Fruit fly (Drosophila melanogaster) whole organism, embryonic: Measurements from ENCODE around the gene CG4452.

ENCODE experiments used
- ATbp ChIP-seq: fragments of 200-800 bp; sonication (Bioruptor generic); optimal IDR thresholded peaks from 2 replicates; lab custom pipeline; 2017; ENCODE audit warnings: missing biosample characterization, mild to moderate bottlenecking, missing genetic modification characterization, missing genetic modification reagents
- CG10147 ChIP-seq: fragments of 200-800 bp; sonication (Bioruptor generic); optimal IDR thresholded peaks from 2 replicates; lab custom pipeline; 2019; ENCODE audit warnings: missing biosample characterization, mild to moderate bottlenecking, missing genetic modification characterization, moderate library complexity
- CG10209 ChIP-seq: fragments of 200-800 bp; sonication (Bioruptor generic); optimal IDR thresholded peaks from 3 replicates; lab custom pipeline; 2017; ENCODE audit warnings: missing biosample characterization, mild to moderate bottlenecking, missing genetic modification characterization, missing genetic modification reagents
- CG10431 ChIP-seq: fragments of 200-800 bp; sonication (Bioruptor generic); optimal IDR thresholded peaks from 3 replicates; lab custom pipeline; 2018; ENCODE audit warnings: missing biosample characterization, mild to moderate bottlenecking, missing genetic modification characterization
- CG10654 ChIP-seq: fragments of 200-800 bp; sonication (Bioruptor generic); optimal IDR thresholded peaks from 2 replicates; lab custom pipeline; 2016; ENCODE audit warnings: missing biosample characterization, missing genetic modification characterization
- CG11398 ChIP-seq: fragments of 200-800 bp; sonication (Bioruptor generic); optimal IDR thresholded peaks from 2 replicates; lab custom pipeline; 2016; ENCODE audit warnings: missing biosample characterization, missing genetic modification characterization
- CG12744 ChIP-seq: fragments of 200-800 bp; sonication (Bioruptor generic); optimal IDR thresholded peaks from 2 replicates; lab custom pipeline; 2016; ENCODE audit warnings: missing biosample characterization, missing genetic modification characterization
- CG14667 ChIP-seq: fragments of 200-800 bp; sonication (Bioruptor generic); IDR thresholded peaks from 2 replicates; pipeline ENCODE4 v1.3.6; 2022; ENCODE audit warnings: missing biosample characterization, missing genetic modification characterization
- CG1602 ChIP-seq: fragments of 200-800 bp; sonication (Bioruptor generic); optimal IDR thresholded peaks from 3 replicates; lab custom pipeline; 2016; ENCODE audit warnings: missing biosample characterization, missing genetic modification characterization
- CG17328 ChIP-seq: fragments of 200-800 bp; sonication (Bioruptor generic); IDR thresholded peaks from 2 replicates; pipeline ENCODE4 v1.3.6; 2022; ENCODE audit warnings: missing biosample characterization, missing genetic modification characterization
- CG17359 ChIP-seq: fragments of 200-800 bp; sonication (Bioruptor generic); optimal IDR thresholded peaks from 3 replicates; lab custom pipeline; 2018; ENCODE audit warnings: missing biosample characterization, mild to moderate bottlenecking, missing genetic modification characterization, moderate library complexity
- CG1832 ChIP-seq: fragments of 200-800 bp; sonication (Bioruptor generic); optimal IDR thresholded peaks from 2 replicates; lab custom pipeline; 2017; ENCODE audit warnings: missing biosample characterization, mild to moderate bottlenecking, missing genetic modification characterization, inconsistent platforms
- CG2129 ChIP-seq: fragments of 200-800 bp; sonication (Bioruptor generic); IDR thresholded peaks from 2 replicates; pipeline ENCODE4 v1.3.6; 2022; ENCODE audit warnings: missing biosample characterization, missing genetic modification characterization; ENCODE audit not compliant: partially characterized antibody
- CG2199 ChIP-seq: fragments of 200-800 bp; sonication (Bioruptor generic); IDR thresholded peaks from 3 replicates; pipeline ENCODE4 v1.3.6; 2022; ENCODE audit warnings: missing biosample characterization, missing genetic modification characterization
- CG2712 ChIP-seq: fragments of 200-800 bp; optimal IDR thresholded peaks from 3 replicates; lab custom pipeline; 2019; ENCODE audit warnings: missing biosample characterization, mild to moderate bottlenecking, missing genetic modification characterization, moderate library complexity
- CG30431 ChIP-seq: fragments of 200-800 bp; sonication (Bioruptor generic); optimal IDR thresholded peaks from 2 replicates; lab custom pipeline; 2017; ENCODE audit warnings: missing biosample characterization, missing genetic modification characterization
- CG31224 ChIP-seq: fragments of 200-800 bp; sonication (Bioruptor generic); IDR thresholded peaks from 2 replicates; pipeline ENCODE4 v1.3.6; 2022; ENCODE audit warnings: missing biosample characterization, missing genetic modification characterization
- CG3726 ChIP-seq: fragments of 200-800 bp; sonication (Bioruptor generic); IDR thresholded peaks from 3 replicates; pipeline ENCODE4, ENCODE4 v1.3.6; 2022; ENCODE audit warnings: missing biosample characterization, missing genetic modification characterization
- CG5953 ChIP-seq: fragments of 200-800 bp; sonication (Bioruptor generic); IDR thresholded peaks from 2 replicates; pipeline ENCODE4 v1.3.6; 2022; ENCODE audit warnings: missing biosample characterization, missing genetic modification characterization
- CG6175 ChIP-seq: fragments of 200-800 bp; sonication (Bioruptor generic); IDR thresholded peaks from 3 replicates; pipeline ENCODE4 v1.3.6; 2022; ENCODE audit warnings: missing biosample characterization, missing genetic modification characterization
- Chrac-16 ChIP-seq: fragments of 200-800 bp; sonication (Bioruptor generic); optimal IDR thresholded peaks from 3 replicates; lab custom pipeline; 2016; ENCODE audit warnings: missing biosample characterization, missing genetic modification characterization
- Deaf1 ChIP-seq: fragments of 200-800 bp; optimal IDR thresholded peaks from 3 replicates; lab custom pipeline; 2019; ENCODE audit warnings: missing biosample characterization, mild to moderate bottlenecking, missing genetic modification characterization, moderate library complexity
- Dfd ChIP-seq, 2 experiments: fragments of >200 bp; optimal IDR thresholded peaks; 2 replicates each; lab custom pipeline; 2017; ENCODE audit warnings: missing biosample characterization in 2 of 2, missing genetic modification characterization in 2 of 2
- Drgx ChIP-seq: fragments of 200-800 bp; sonication (Bioruptor generic); IDR thresholded peaks from 2 replicates; pipeline ENCODE4 v1.3.6; 2022; ENCODE audit warnings: missing biosample characterization, missing genetic modification characterization
- ERR ChIP-seq: fragments of 200-800 bp; sonication (Bioruptor generic); optimal IDR thresholded peaks from 2 replicates; lab custom pipeline; 2016; ENCODE audit warnings: missing biosample characterization, missing genetic modification characterization
- Ets65A ChIP-seq: fragments of 200-800 bp; sonication (Bioruptor generic); peaks from one replicate; lab custom pipeline; 2016; ENCODE audit warnings: missing biosample characterization, missing genetic modification characterization
- HLH3B ChIP-seq: fragments of 200-800 bp; sonication (Bioruptor generic); IDR thresholded peaks from 2 replicates; pipeline ENCODE4 v1.3.6; 2022; ENCODE audit warnings: missing biosample characterization, missing genetic modification characterization
- Hand ChIP-seq: fragments of 200-800 bp; sonication (Bioruptor generic); optimal IDR thresholded peaks from 2 replicates; lab custom pipeline; 2017; ENCODE audit warnings: mild to moderate bottlenecking, missing biosample characterization, missing genetic modification reagents, missing genetic modification characterization
- Hr78 ChIP-seq, 2 experiments: fragments of 200-800 bp in 1 of 2; fragments of >200 bp in 1 of 2; sonication (Bioruptor generic) in 1 of 2; optimal IDR thresholded peaks; 2 replicates each; lab custom pipeline; 2017 to 2019; ENCODE audit warnings: missing biosample characterization in 2 of 2, missing genetic modification characterization in 2 of 2, mild to moderate bottlenecking in 1 of 2, moderate library complexity in 1 of 2
- Lim3 ChIP-seq: fragments of 200-800 bp; sonication (Bioruptor generic); IDR thresholded peaks from 2 replicates; pipeline ENCODE4 v1.3.6; 2022; ENCODE audit warnings: missing biosample characterization, missing genetic modification characterization
- Max ChIP-seq: fragments of 200-800 bp; sonication (Bioruptor generic); optimal IDR thresholded peaks from 2 replicates; lab custom pipeline; 2016; ENCODE audit warnings: missing biosample characterization, mild to moderate bottlenecking, missing genetic modification characterization
- Med ChIP-seq: fragments of 200-800 bp; sonication (Bioruptor generic); peaks from one replicate; lab custom pipeline; 2016; ENCODE audit warnings: missing biosample characterization, missing genetic modification characterization, mild to moderate bottlenecking, inconsistent platforms, moderate library complexity
- NK7.1 ChIP-seq: fragments of 200-800 bp; sonication (Bioruptor generic); optimal IDR thresholded peaks from 3 replicates; lab custom pipeline; 2016; ENCODE audit warnings: missing biosample characterization, missing genetic modification characterization
- Optix ChIP-seq: fragments of 200-800 bp; sonication (Bioruptor generic); IDR thresholded peaks from 3 replicates; pipeline ENCODE4 v1.3.6; 2022; ENCODE audit warnings: missing biosample characterization, missing genetic modification characterization
- Ptx1 ChIP-seq: fragments of 200-800 bp; sonication (Bioruptor generic); IDR thresholded peaks from 2 replicates; pipeline ENCODE4 v1.3.6; 2022; ENCODE audit warnings: missing biosample characterization, missing genetic modification characterization
- Sox102F ChIP-seq: fragments of 200-800 bp; sonication (Bioruptor generic); optimal IDR thresholded peaks from 2 replicates; lab custom pipeline; 2018; ENCODE audit warnings: missing biosample characterization, mild to moderate bottlenecking, missing genetic modification characterization, moderate library complexity
- Ssrp ChIP-seq: fragments of 200-800 bp; sonication (Bioruptor generic); optimal IDR thresholded peaks from 2 replicates; lab custom pipeline; 2018; ENCODE audit warnings: missing biosample characterization, mild to moderate bottlenecking, missing genetic modification characterization, moderate library complexity
- Taf1 ChIP-seq: fragments of 200-800 bp; sonication (Bioruptor generic); IDR thresholded peaks from 2 replicates; pipeline ENCODE4 v1.3.6; 2022; ENCODE audit warnings: missing biosample characterization, missing genetic modification characterization
- ase ChIP-seq: fragments of 200-800 bp; sonication (Bioruptor generic); IDR thresholded peaks from 3 replicates; pipeline ENCODE4 v1.3.6; 2022; ENCODE audit warnings: missing biosample characterization, missing genetic modification characterization
- fd96Cb ChIP-seq: fragments of 200-800 bp; sonication (Bioruptor generic); optimal IDR thresholded peaks from 2 replicates; lab custom pipeline; 2018; ENCODE audit warnings: missing biosample characterization, mild to moderate bottlenecking, missing genetic modification characterization, moderate library complexity
- hth ChIP-seq: fragments of >200 bp; optimal IDR thresholded peaks from 2 replicates; lab custom pipeline; 2017; ENCODE audit warnings: inconsistent platforms
- jing ChIP-seq: fragments of 200-800 bp; sonication (Bioruptor generic); optimal IDR thresholded peaks from 2 replicates; lab custom pipeline; 2018; ENCODE audit warnings: missing biosample characterization, mild to moderate bottlenecking, missing genetic modification characterization
- klu ChIP-seq: fragments of 200-800 bp; sonication (Bioruptor generic); IDR thresholded peaks from 2 replicates; pipeline ENCODE4 v1.3.6; 2022; ENCODE audit warnings: missing biosample characterization, missing genetic modification characterization
- luna ChIP-seq: fragments of 200-800 bp; sonication (Bioruptor generic); optimal IDR thresholded peaks from 2 replicates; lab custom pipeline; 2016; ENCODE audit warnings: missing biosample characterization, missing genetic modification characterization
- row ChIP-seq: fragments of 200-800 bp; sonication (Bioruptor generic); IDR thresholded peaks from 3 replicates; pipeline ENCODE4 v1.3.6; 2022; ENCODE audit warnings: missing biosample characterization, missing genetic modification characterization
- sna ChIP-seq: fragments of 200-800 bp; sonication (Bioruptor generic); IDR thresholded peaks from 2 replicates; pipeline ENCODE4 v1.3.6; 2022; ENCODE audit warnings: missing biosample characterization, missing genetic modification characterization; ENCODE audit not compliant: partially characterized antibody
- ssp ChIP-seq: fragments of 200-800 bp; sonication (Bioruptor generic); IDR thresholded peaks from 2 replicates; pipeline ENCODE4 v1.3.6; 2022; ENCODE audit warnings: missing biosample characterization, missing genetic modification characterization
- tin ChIP-seq: fragments of 200-800 bp; sonication (Bioruptor generic); optimal IDR thresholded peaks from 3 replicates; lab custom pipeline; 2016; ENCODE audit warnings: missing biosample characterization, missing genetic modification characterization
- tio ChIP-seq: fragments of 200-800 bp; sonication (Bioruptor generic); optimal IDR thresholded peaks from 2 replicates; lab custom pipeline; 2017; ENCODE audit warnings: missing biosample characterization, missing genetic modification characterization, inconsistent platforms
- ttk ChIP-seq: fragments of 200-800 bp; sonication (Bioruptor generic); IDR thresholded peaks from 2 replicates; pipeline ENCODE4 v2.1.2; 2022; ENCODE audit warnings: missing biosample characterization, missing genetic modification characterization
- vvl ChIP-seq: fragments of 200-800 bp; sonication (Bioruptor generic); IDR thresholded peaks from 2 replicates; pipeline ENCODE4 v1.3.6; 2022; ENCODE audit warnings: missing biosample characterization, missing genetic modification characterization

The CG4452 gene

DNA sequence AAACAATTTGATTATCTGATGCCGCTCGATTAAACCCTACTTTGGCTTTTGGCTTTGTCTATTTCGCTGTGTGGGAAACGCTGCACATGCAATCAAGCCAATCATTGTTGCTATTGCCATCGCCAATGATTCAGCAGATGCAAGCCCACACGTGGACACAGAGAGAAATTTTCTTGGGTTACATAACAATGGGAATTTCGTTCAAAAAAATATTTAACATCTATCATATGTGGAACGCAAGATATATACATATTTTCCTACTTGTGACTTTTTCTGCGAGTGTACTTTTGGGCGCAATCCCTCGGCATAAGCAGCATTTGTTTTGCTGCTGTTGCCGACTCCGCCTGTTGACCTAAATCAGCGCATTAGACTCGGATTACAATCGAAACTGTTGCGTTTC is 52.2 kb downstream of the CG4452 start (continued):
- TF ChIP-seq row (GFP tag; lab: Robert Waterston, UW): 0 out of 3 replicates have a peak, but pooled peaks have one; percentile 23
- no peak for TF ChIP-seq hth (lab: Kevin White, UChicago)
- TF ChIP-seq klu (GFP tag; lab: Robert Waterston, UW): 0 out of 2 replicates have a peak, but pooled peaks have one; percentile 28
- 0 out of 3 replicates have a peak, but pooled peaks have one; percentile 33 for TF ChIP-seq Optix (GFP tag; lab: Robert Waterston, UW)
- no peak for TF ChIP-seq CG10654
- TF ChIP-seq CG3726 (GFP tag; lab: Robert Waterston, UW): no peak
- TF ChIP-seq ATbp: no peak
- no peak for TF ChIP-seq Chrac-16 (GFP tag; lab: Kevin White, UChicago)
- TF ChIP-seq CG17328 (GFP tag; lab: Robert Waterston, UW): 0 out of 2 replicates have a peak, but pooled peaks have one; percentile 33
- no peak for TF ChIP-seq fd96Cb (tag; lab: Kevin White, UChicago)
- TF ChIP-seq CG1602 (GFP tag; lab: Kevin White, UChicago): no peak
- TF ChIP-seq CG11398: no peak
- TF ChIP-seq CG2199 (GFP tag; lab: Robert Waterston, UW): 0 out of 3 replicates have a peak, but pooled peaks have one; percentile 33
- TF ChIP-seq Hand (GFP tag; lab: Kevin White, UChicago): no peak
- peak; percentile 46; the same call in 1 of the 2 replicates for TF ChIP-seq vvl (GFP tag; lab: Robert Waterston, UW)
- no peak for TF ChIP-seq CG6175 (GFP tag; lab: Robert Waterston, UW)
- no peak for TF ChIP-seq CG10209
- TF ChIP-seq Dfd (GFP tag; optimal IDR thresholded peaks at IDR 0.05; lab: Kevin White, UChicago): no peak
- no peak for TF ChIP-seq Ets65A (GFP tag; lab: Kevin White, UChicago)
- TF ChIP-seq CG30431 (GFP tag; lab: Kevin White, UChicago): no peak
- no peak for TF ChIP-seq CG2712 (tag; lab: Kevin White, UChicago)
- 0 out of 2 replicates have a peak, but pooled peaks have one; percentile 6 for TF ChIP-seq HLH3B (GFP tag; lab: Robert Waterston, UW)
- 0 out of 3 replicates have a peak, but pooled peaks have one; percentile 10 for TF ChIP-seq ase (GFP tag; lab: Robert Waterston, UW)
- TF ChIP-seq CG31224 (GFP tag; lab: Robert Waterston, UW): no peak
- TF ChIP-seq luna: no peak
- TF ChIP-seq Drgx (GFP tag; lab: Robert Waterston, UW): peak; percentile 83
- TF ChIP-seq CG12744 (GFP tag; lab: Kevin White, UChicago): no peak
- TF ChIP-seq Lim3 (GFP tag; lab: Robert Waterston, UW): no peak
- no peak for TF ChIP-seq Taf1
- no peak for TF ChIP-seq CG14667 (GFP tag; lab: Robert Waterston, UW)
- TF ChIP-seq ERR: no peak
- TF ChIP-seq tio: no peak
- TF ChIP-seq Hr78 (GFP tag; optimal IDR thresholded peaks at IDR 0.05; lab: Kevin White, UChicago): no peak
- no peak for TF ChIP-seq tin (GFP tag; lab: Kevin White, UChicago)
- TF ChIP-seq CG2129 (GFP tag; lab: Robert Waterston, UW): no peak
- 0 out of 2 replicates have a peak, but pooled peaks have one; percentile 5 for TF ChIP-seq ttk
- no peak for TF ChIP-seq NK7.1 (GFP tag; lab: Kevin White, UChicago)
- TF ChIP-seq jing (GFP tag; lab: Kevin White, UChicago): no peak
- TF ChIP-seq CG10147: no peak
- TF ChIP-seq CG17359 (tag; lab: Kevin White, UChicago): no peak
- no peak for TF ChIP-seq CG10431 (GFP tag; lab: Kevin White, UChicago)
- peak; percentile 25 for TF ChIP-seq Sox102F (GFP tag; lab: Kevin White, UChicago)
- TF ChIP-seq Deaf1 (tag; lab: Kevin White, UChicago): no peak
- TF ChIP-seq CG1832 (GFP tag; lab: Kevin White, UChicago): no peak
- TF ChIP-seq ssp (GFP tag; lab: Robert Waterston, UW): no peak
- 0 out of 2 replicates have a peak, but pooled peaks have one; percentile 50 for TF ChIP-seq CG5953
- no peak for TF ChIP-seq Max (GFP tag; lab: Kevin White, UChicago)
- no peak for TF ChIP-seq Ssrp (tag; lab: Kevin White, UChicago)
- TF ChIP-seq sna (GFP tag; lab: Robert Waterston, UW): no peak
- TF ChIP-seq Ptx1 (GFP tag; lab: Robert Waterston, UW): 0 out of 2 replicates have a peak, but pooled peaks have one; percentile 20
- TF ChIP-seq Med (GFP tag; lab: Kevin White, UChicago): peak; percentile 47
